Worm (Caenorhabditis elegans) whole organism, dauer: Measurements from ENCODE around the gene nlp-36.

ENCODE experiments used
- unc-62 ChIP-seq: sonication (generic microtip); optimal IDR thresholded peaks from 2 replicates; lab custom pipeline; 2017; ENCODE audit warnings: missing biosample characterization, missing genetic modification reagents, missing genetic modification characterization

Gene nlp-36

DNA sequence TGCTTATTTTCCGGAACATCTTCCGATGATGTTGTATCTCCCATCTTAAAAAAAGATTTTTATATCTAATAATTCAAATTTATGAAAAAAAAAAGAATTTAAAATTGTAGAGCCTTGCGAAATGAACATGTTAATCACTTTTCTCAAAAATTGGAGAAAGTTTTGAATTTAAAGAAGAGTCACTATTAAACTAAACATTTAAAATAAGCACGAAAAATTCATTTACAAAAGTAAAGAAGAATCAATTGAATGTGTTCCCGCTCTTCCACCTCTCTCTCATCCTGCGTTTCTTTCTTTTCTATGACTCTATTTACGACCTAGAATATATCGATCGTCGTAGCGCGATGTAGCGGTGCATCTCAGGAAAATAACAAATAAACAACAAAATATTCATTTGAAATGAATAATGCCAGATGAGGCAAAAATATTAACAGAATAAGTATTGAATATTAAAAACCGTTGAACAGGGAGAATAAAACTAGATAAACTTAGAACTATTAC, 50.2 kb downstream of the nlp-36 start, which contains the start of gene ZK1098.3:
Gene ZK1098.3, minus strand, starts transcription at position 51 of the 501 bp plus-strand sequence.
- no peak for TF ChIP-seq unc-62 (GFP tag; lab: Kevin White, UChicago)
